Fruit fly (Drosophila melanogaster): ENCODE measurements around the gene CG32241.

Gene CG32241

DNA sequence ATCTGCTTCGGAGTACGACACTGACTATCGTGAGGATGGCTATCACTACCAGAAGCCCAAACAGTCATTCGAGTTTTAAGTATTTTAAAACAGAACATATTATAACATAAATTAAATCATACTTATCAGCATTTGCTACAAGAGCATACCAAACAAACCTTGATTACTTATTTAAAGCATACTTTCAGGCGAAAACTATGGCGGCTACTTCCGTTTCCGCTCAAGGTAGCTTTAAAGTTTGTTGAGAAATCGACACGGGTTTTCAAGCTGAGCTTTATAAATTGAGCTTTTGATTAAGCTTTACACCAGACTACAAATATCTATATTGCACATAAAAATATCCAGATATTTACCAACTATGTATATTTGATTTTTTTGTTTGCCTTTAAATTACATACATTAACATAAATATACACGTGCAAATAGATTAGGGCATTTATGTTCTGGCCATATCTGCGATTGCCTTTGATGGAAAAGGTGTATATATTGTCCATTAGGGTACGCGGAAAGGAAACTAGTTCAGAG, 8.6 kb upstream of the CG32241 start (continued):
- TF ChIP-seq chinmo (GFP tag; IDR thresholded peaks at IDR 0.05; ENCODE audit: partially characterized antibody) = no peak
- TF ChIP-seq CG32532 (GFP tag; IDR thresholded peaks at IDR 0.05) = peak; percentile 82
- peak; percentile 71 for TF ChIP-seq grn (GFP tag; optimal IDR thresholded peaks at IDR 0.05)
- no peak for TF ChIP-seq vnd (GFP tag; IDR thresholded peaks at IDR 0.05; ENCODE audit: partially characterized antibody)
- TF ChIP-seq trem (tag; optimal IDR thresholded peaks at IDR 0.05) = peak; percentile 57
- no peak for TF ChIP-seq lmd (GFP tag; IDR thresholded peaks at IDR 0.05)
- TF ChIP-seq CG43689 (GFP tag; IDR thresholded peaks at IDR 0.05) = peak; percentile 66
- peak; percentile 87 for TF ChIP-seq CG2875 (GFP tag; optimal IDR thresholded peaks at IDR 0.05)
- peak; percentile 77 for TF ChIP-seq CG1603 (tag; optimal IDR thresholded peaks at IDR 0.05)
- peak; percentile 47 for TF ChIP-seq CG13123 (GFP tag; optimal IDR thresholded peaks at IDR 0.05)
- peak; percentile 83 for TF ChIP-seq CG6254 (GFP tag; optimal IDR thresholded peaks at IDR 0.05)
- TF ChIP-seq Meics (GFP tag; optimal IDR thresholded peaks at IDR 0.05) = peak; percentile 93
- no peak for TF ChIP-seq nom (GFP tag; optimal IDR thresholded peaks at IDR 0.05)
- TF ChIP-seq z (GFP tag; IDR thresholded peaks at IDR 0.05) = 0 out of 3 replicates have a peak, but pooled peaks have one; percentile 30
- no peak for TF ChIP-seq Sry-δ (GFP tag; optimal IDR thresholded peaks at IDR 0.05)
- TF ChIP-seq lov (optimal IDR thresholded peaks at IDR 0.05) = no peak
- peak; percentile 90; the same call in 2 of the 3 replicates for TF ChIP-seq lov (GFP tag; IDR thresholded peaks at IDR 0.05)
- TF ChIP-seq CG10147 (GFP tag; optimal IDR thresholded peaks at IDR 0.05) = peak; percentile 88
- TF ChIP-seq CG14441 (GFP tag; IDR thresholded peaks at IDR 0.05) = no peak
- TF ChIP-seq Sin3A (optimal IDR thresholded peaks at IDR 0.05) = no peak
- TF ChIP-seq CG3838 (GFP tag; optimal IDR thresholded peaks at IDR 0.05) = peak; percentile 56
- TF ChIP-seq CG1792 (GFP tag; optimal IDR thresholded peaks at IDR 0.05) = no peak
- TF ChIP-seq CG6854 (GFP tag; optimal IDR thresholded peaks at IDR 0.05) = peak; percentile 95
- no peak for TF ChIP-seq Usf (GFP tag; optimal IDR thresholded peaks at IDR 0.05)
- peak; percentile 84 for TF ChIP-seq CG4328 (GFP tag; optimal IDR thresholded peaks at IDR 0.05)
- peak; percentile 50 for TF ChIP-seq Atf3 (GFP tag; optimal IDR thresholded peaks at IDR 0.05)
- no peak for TF ChIP-seq pzg (GFP tag; optimal IDR thresholded peaks at IDR 0.05)
- peak; percentile 27; the same call in 1 of the 3 replicates for TF ChIP-seq ken (GFP tag; IDR thresholded peaks at IDR 0.05)
- TF ChIP-seq Hr39 (optimal IDR thresholded peaks at IDR 0.05) = no peak
- TF ChIP-seq CG9817 (tag; optimal IDR thresholded peaks at IDR 0.05) = peak; percentile 50
- no peak for TF ChIP-seq Poxn (GFP tag; IDR thresholded peaks at IDR 0.05)
- TF ChIP-seq abd-A (tag; optimal IDR thresholded peaks at IDR 0.05) = peak; percentile 84
- no peak for TF ChIP-seq Bgb (GFP tag; IDR thresholded peaks at IDR 0.05; ENCODE audit: partially characterized antibody)
- 0 out of 3 replicates have a peak, but pooled peaks have one; percentile 6 for TF ChIP-seq row (GFP tag; IDR thresholded peaks at IDR 0.05)
- peak; percentile 71 for TF ChIP-seq Atf6 (GFP tag; IDR thresholded peaks at IDR 0.05)
- TF ChIP-seq Hr78 (GFP tag; optimal IDR thresholded peaks at IDR 0.05) = no peak
- TF ChIP-seq sisA (GFP tag; IDR thresholded peaks at IDR 0.05) = no peak
- TF ChIP-seq B-H1 (GFP tag; IDR thresholded peaks at IDR 0.05) = peak; percentile 39; the same call in 1 of the 3 replicates
- peak; percentile 58 for TF ChIP-seq kni (GFP tag; optimal IDR thresholded peaks at IDR 0.05)
- no peak for TF ChIP-seq CG14667 (GFP tag; IDR thresholded peaks at IDR 0.05)
- no peak for TF ChIP-seq ERR (GFP tag; optimal IDR thresholded peaks at IDR 0.05)
- TF ChIP-seq CG7786 (GFP tag; optimal IDR thresholded peaks at IDR 0.05) = no peak
- TF ChIP-seq cg (GFP tag; optimal IDR thresholded peaks at IDR 0.05) = no peak
- TF ChIP-seq CG5953 (GFP tag; IDR thresholded peaks at IDR 0.05) = peak; percentile 81
- TF ChIP-seq CG13775 (GFP tag; optimal IDR thresholded peaks at IDR 0.05) = peak; percentile 76
- peak; percentile 14 for TF ChIP-seq fd96Cb (tag; optimal IDR thresholded peaks at IDR 0.05)
- TF ChIP-seq CG14965 (GFP tag; optimal IDR thresholded peaks at IDR 0.05; ENCODE audit: borderline replicate concordance) = peak; percentile 30
- peak; percentile 97 for TF ChIP-seq lab (GFP tag; optimal IDR thresholded peaks at IDR 0.05)
- peak; percentile 92 for TF ChIP-seq HHEX (GFP tag; optimal IDR thresholded peaks at IDR 0.05)
- no peak; the same call in 1 of the 2 replicates for TF ChIP-seq CG11085 (GFP tag; IDR thresholded peaks at IDR 0.05)
- peak; percentile 68 for TF ChIP-seq fd3F (GFP tag; optimal IDR thresholded peaks at IDR 0.05)
